Worm (Caenorhabditis elegans): Measurements from ENCODE around the gene T19C3.2.

Gene T19C3.2

ce11 chrIII:627838-628237 lies 10.5 kb upstream of the T19C3.2 start, which contains the start of gene T19C3.5:
Gene T19C3.5, minus strand, starts transcription at chrIII:627938.
- TF ChIP-seq ama-1 (optimal IDR thresholded peaks at IDR 0.05), result no peak
- no peak for TF ChIP-seq ama-1 (GFP tag; optimal IDR thresholded peaks at IDR 0.05)
- TF ChIP-seq egl-18 (GFP tag; IDR thresholded peaks at IDR 0.05), result no peak
- TF ChIP-seq unc-62 (GFP tag; optimal IDR thresholded peaks at IDR 0.05), result no peak
- TF ChIP-seq F37B4.10 (GFP tag; IDR thresholded peaks at IDR 0.05), result no peak
- no peak for TF ChIP-seq ztf-3 (GFP tag; optimal IDR thresholded peaks at IDR 0.05)
- TF ChIP-seq F57A8.1 (GFP tag; optimal IDR thresholded peaks at IDR 0.05), result no peak
- TF ChIP-seq ztf-18 (tag; optimal IDR thresholded peaks at IDR 0.05), result no peak
- no peak for TF ChIP-seq ceh-58 (GFP tag; IDR thresholded peaks at IDR 0.05)

ce11 chrIII:626091-626490 lies 8.7 kb upstream of the T19C3.2 start:
- no peak for TF ChIP-seq let-607 (tag; optimal IDR thresholded peaks at IDR 0.05)
- TF ChIP-seq lin-26 (GFP tag; IDR thresholded peaks at IDR 0.05), result no peak
- TF ChIP-seq cebp-1 (GFP tag; IDR thresholded peaks at IDR 0.05), result no peak
- no peak for TF ChIP-seq cebp-1 (tag; optimal IDR thresholded peaks at IDR 0.05)
- no peak for TF ChIP-seq lsl-1 (GFP tag; optimal IDR thresholded peaks at IDR 0.05)
- TF ChIP-seq F39B2.1 (GFP tag; IDR thresholded peaks at IDR 0.05), result no peak
- TF ChIP-seq B0035.1 (tag; optimal IDR thresholded peaks at IDR 0.05), result no peak
- TF ChIP-seq hmg-20 (GFP tag; IDR thresholded peaks at IDR 0.05), result no peak
- TF ChIP-seq sea-2 (GFP tag; IDR thresholded peaks at IDR 0.05), result no peak
- no peak for TF ChIP-seq tbp1 (GFP tag; optimal IDR thresholded peaks at IDR 0.05)
- no peak for TF ChIP-seq lin-40 (tag; optimal IDR thresholded peaks at IDR 0.05)
- TF ChIP-seq zim-3 (tag; optimal IDR thresholded peaks at IDR 0.05), result no peak
- no peak for TF ChIP-seq attf-6 (GFP tag; IDR thresholded peaks at IDR 0.05)
- TF ChIP-seq nfyb-1 (GFP tag; IDR thresholded peaks at IDR 0.05), result no peak
- TF ChIP-seq ceh-58 (GFP tag; IDR thresholded peaks at IDR 0.05), result no peak
- TF ChIP-seq mes-4 (tag; optimal IDR thresholded peaks at IDR 0.05), result no peak
- TF ChIP-seq xnd-1 (tag; optimal IDR thresholded peaks at IDR 0.05), result no peak
- TF ChIP-seq gei-17 (GFP tag; optimal IDR thresholded peaks at IDR 0.05), result no peak
- TF ChIP-seq mel-28 (tag; optimal IDR thresholded peaks at IDR 0.05; ENCODE audit: borderline replicate concordance), result no peak

- no peak for TF ChIP-seq mel-28 (tag; optimal IDR thresholded peaks at IDR 0.05; ENCODE audit: borderline replicate concordance)
- no peak for TF ChIP-seq ceh-40 (GFP tag; IDR thresholded peaks at IDR 0.05)
- peak; percentile 64 for TF ChIP-seq ets-4 (GFP tag; optimal IDR thresholded peaks at IDR 0.05)
- 0 out of 2 replicates have a peak, but pooled peaks have one; percentile 12 for TF ChIP-seq Y95B8A.8 (GFP tag; IDR thresholded peaks at IDR 0.05)
- no peak for TF ChIP-seq ztf-3 (GFP tag; optimal IDR thresholded peaks at IDR 0.05)
- no peak for TF ChIP-seq die-1 (tag; optimal IDR thresholded peaks at IDR 0.05)
- no peak for TF ChIP-seq F33H1.4 (GFP tag; IDR thresholded peaks at IDR 0.05)
- peak; percentile 53 for TF ChIP-seq lin-54 (GFP tag; optimal IDR thresholded peaks at IDR 0.05)
- no peak for TF ChIP-seq Y56A3A.18 (GFP tag; IDR thresholded peaks at IDR 0.05)
- peak; percentile 92 for TF ChIP-seq ceh-27 (GFP tag; optimal IDR thresholded peaks at IDR 0.05)
- no peak for TF ChIP-seq nhr-179 (tag; optimal IDR thresholded peaks at IDR 0.05)
- TF ChIP-seq ztf-28 (GFP tag; IDR thresholded peaks at IDR 0.05), result no peak
- peak; percentile 56 for TF ChIP-seq nhr-90 (tag; optimal IDR thresholded peaks at IDR 0.05)
- no peak for TF ChIP-seq ccch-3 (GFP tag; optimal IDR thresholded peaks at IDR 0.05)
- peak; percentile 80 for TF ChIP-seq B0336.3 (GFP tag; IDR thresholded peaks at IDR 0.05)
- TF ChIP-seq zim-3 (tag; optimal IDR thresholded peaks at IDR 0.05), result no peak
- TF ChIP-seq atf-7 (tag; optimal IDR thresholded peaks at IDR 0.05), result peak; percentile 62
- TF ChIP-seq lag-1 (GFP tag; IDR thresholded peaks at IDR 0.05), result no peak
- no peak for TF ChIP-seq madf-8 (GFP tag; conservative IDR thresholded peaks at IDR 0.05)
- 0 out of 2 replicates have a peak, but pooled peaks have one; percentile 72 for TF ChIP-seq egl-44 (GFP tag; IDR thresholded peaks at IDR 0.05)
- no peak for TF ChIP-seq attf-6 (GFP tag; IDR thresholded peaks at IDR 0.05)
- peak; percentile 49; the same call in 1 of the 2 replicates for TF ChIP-seq cebp-1 (GFP tag; IDR thresholded peaks at IDR 0.05)
- TF ChIP-seq cebp-1 (tag; optimal IDR thresholded peaks at IDR 0.05), result peak; percentile 84
- peak; percentile 67 for TF ChIP-seq pbrm-1 (GFP tag; IDR thresholded peaks at IDR 0.05)
- TF ChIP-seq ceh-58 (GFP tag; IDR thresholded peaks at IDR 0.05), result no peak
- TF ChIP-seq hmg-1.2 (GFP tag; IDR thresholded peaks at IDR 0.05), result peak; percentile 83
- TF ChIP-seq chd-7 (tag; optimal IDR thresholded peaks at IDR 0.05), result peak; percentile 73
These were observed 6.4 kb upstream of the T19C3.2 start for ce11 chrIII:623754-624153.
